Fruit fly (Drosophila melanogaster): Measurements from ENCODE around the gene CG14115.
A peak's percentile ranks its signal among the peaks of the same experiment; 100 is the strongest.

CG14115 gene

DNA sequence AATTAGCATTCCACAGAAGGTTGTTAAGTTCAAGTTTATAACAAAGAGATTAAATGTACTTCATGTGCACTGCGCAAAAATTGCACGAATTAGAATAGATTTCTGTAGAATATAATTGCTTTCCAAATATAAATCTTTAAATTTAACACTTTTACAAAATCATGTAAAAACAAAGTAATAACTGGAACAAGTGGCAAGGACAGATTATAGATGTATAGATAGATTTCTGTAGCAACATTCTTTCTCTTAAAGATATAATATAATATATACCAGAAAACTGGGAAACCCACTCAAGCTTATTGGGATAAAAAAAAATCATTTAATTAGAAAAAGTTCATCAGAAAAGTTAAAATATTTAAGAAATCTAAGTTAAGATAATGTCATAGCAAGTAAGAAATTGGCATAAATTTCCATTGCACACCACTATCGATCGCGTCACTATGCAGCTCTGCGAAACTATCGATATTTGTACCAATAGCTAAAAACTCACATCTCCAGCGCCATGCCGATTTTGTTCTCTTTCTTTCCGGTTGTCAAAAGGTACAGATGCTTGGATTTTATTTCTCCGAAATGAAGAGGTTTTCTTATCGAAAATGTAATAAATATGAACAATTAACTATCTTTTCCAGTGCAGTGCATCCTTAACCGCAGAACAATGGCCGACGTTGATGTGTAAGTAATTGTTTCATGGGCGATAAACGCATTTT lies 38.2 kb downstream of the CG14115 start, which contains the start of gene RpS12 (continued):
- 0 out of 2 replicates have a peak, but pooled peaks have one; percentile 49 for TF ChIP-seq Awh (GFP tag; IDR thresholded peaks at IDR 0.05)
- peak; percentile 50 to 85 for TF ChIP-seq dpn (GFP tag; optimal IDR thresholded peaks at IDR 0.05)
- peak; percentile 51 for TF ChIP-seq D19B (GFP tag; optimal IDR thresholded peaks at IDR 0.05)
- TF ChIP-seq CG3838 (GFP tag; optimal IDR thresholded peaks at IDR 0.05), result peak; percentile 49
- TF ChIP-seq Rfx (GFP tag; IDR thresholded peaks at IDR 0.05), result peak; percentile 92
- peak; percentile 82 for TF ChIP-seq CHES-1-like (GFP tag; optimal IDR thresholded peaks at IDR 0.05)
- peak; percentile 58 for TF ChIP-seq al (GFP tag; IDR thresholded peaks at IDR 0.05)
- TF ChIP-seq ssp (GFP tag; IDR thresholded peaks at IDR 0.05), result peak; percentile 97
- TF ChIP-seq vvl (GFP tag; IDR thresholded peaks at IDR 0.05), result peak; percentile 78
- TF ChIP-seq gsb (GFP tag; IDR thresholded peaks at IDR 0.05), result peak; percentile 50; the same call in 1 of the 2 replicates
- TF ChIP-seq CG4820 (GFP tag; optimal IDR thresholded peaks at IDR 0.05), result peak; percentile 59
- TF ChIP-seq toy (GFP tag; IDR thresholded peaks at IDR 0.05), result peak; percentile 64; the same call in 1 of the 2 replicates
- TF ChIP-seq pan (optimal IDR thresholded peaks at IDR 0.05), result no peak
- TF ChIP-seq pan (GFP tag; optimal IDR thresholded peaks at IDR 0.05 in 1 of 2, IDR thresholded peaks at IDR 0.05 in 1 of 2), result peak in 1 of 2 experiments; percentile 67
- TF ChIP-seq CG18764 (GFP tag; optimal IDR thresholded peaks at IDR 0.05), result peak; percentile 59
- peak; percentile 64 for TF ChIP-seq CG8944 (GFP tag; optimal IDR thresholded peaks at IDR 0.05)
- peak; percentile 81 for TF ChIP-seq ash1 (GFP tag; optimal IDR thresholded peaks at IDR 0.05)
- no peak for TF ChIP-seq sd (tag; optimal IDR thresholded peaks at IDR 0.05)
- no peak; the same call in 2 of the 3 replicates for TF ChIP-seq B-H1 (GFP tag; IDR thresholded peaks at IDR 0.05)
- TF ChIP-seq CG12299 (tag; optimal IDR thresholded peaks at IDR 0.05), result peak; percentile 60
- peak; percentile 18 for TF ChIP-seq gfzf (GFP tag; optimal IDR thresholded peaks at IDR 0.05)
- TF ChIP-seq CG9932 (GFP tag; IDR thresholded peaks at IDR 0.05), result peak; percentile 92
- TF ChIP-seq CG2120 (GFP tag; optimal IDR thresholded peaks at IDR 0.05), result peak; percentile 65
- peak; percentile 60 for TF ChIP-seq CG2678 (tag; optimal IDR thresholded peaks at IDR 0.05)
- TF ChIP-seq CG10959 (GFP tag; IDR thresholded peaks at IDR 0.05), result peak; percentile 55; the same call in 1 of the 2 replicates
- TF ChIP-seq CG2199 (GFP tag; IDR thresholded peaks at IDR 0.05), result peak; percentile 75; the same call in 2 of the 3 replicates
- no peak for TF ChIP-seq Abd-B (GFP tag; optimal IDR thresholded peaks at IDR 0.05)
- peak; percentile 91 for TF ChIP-seq CG16813 (GFP tag; IDR thresholded peaks at IDR 0.05; ENCODE audit: partially characterized antibody)
- TF ChIP-seq zen2 (GFP tag; IDR thresholded peaks at IDR 0.05; ENCODE audit: partially characterized antibody), result peak; percentile 20; the same call in 1 of the 3 replicates
- TF ChIP-seq CG17361 (GFP tag; IDR thresholded peaks at IDR 0.05), result peak; percentile 70
- no peak for TF ChIP-seq hth (optimal IDR thresholded peaks at IDR 0.05)
- TF ChIP-seq Hr51 (GFP tag; optimal IDR thresholded peaks at IDR 0.05), result peak; percentile 56 to 74
- no peak for TF ChIP-seq pita (GFP tag; optimal IDR thresholded peaks at IDR 0.05)
- TF ChIP-seq MTF-1 (GFP tag; optimal IDR thresholded peaks at IDR 0.05; ENCODE audit: borderline replicate concordance), result peak; percentile 94
- TF ChIP-seq CG13775 (GFP tag; optimal IDR thresholded peaks at IDR 0.05), result peak; percentile 82
- peak; percentile 64 for TF ChIP-seq CG12769 (tag; optimal IDR thresholded peaks at IDR 0.05)
- TF ChIP-seq pzg (GFP tag; optimal IDR thresholded peaks at IDR 0.05), result peak; percentile 81
- TF ChIP-seq Mad (GFP tag; optimal IDR thresholded peaks at IDR 0.05), result peak; percentile 55
- TF ChIP-seq nom (GFP tag; optimal IDR thresholded peaks at IDR 0.05), result peak; percentile 78
- peak; percentile 73 for TF ChIP-seq Atf6 (GFP tag; IDR thresholded peaks at IDR 0.05)
- peak; percentile 86 for TF ChIP-seq BEAF-32 (GFP tag; optimal IDR thresholded peaks at IDR 0.05)
- TF ChIP-seq CG10431 (GFP tag; optimal IDR thresholded peaks at IDR 0.05), result peak; percentile 75
- peak; percentile 88 for TF ChIP-seq CG9876 (GFP tag; optimal IDR thresholded peaks at IDR 0.05)
- TF ChIP-seq run (tag; optimal IDR thresholded peaks at IDR 0.05), result peak; percentile 19
- peak; percentile 59 for TF ChIP-seq HmgZ (tag; optimal IDR thresholded peaks at IDR 0.05)
- TF ChIP-seq pfk (GFP tag; optimal IDR thresholded peaks at IDR 0.05), result peak; percentile 66
- peak; percentile 62 for TF ChIP-seq CG1792 (GFP tag; optimal IDR thresholded peaks at IDR 0.05)
- peak; percentile 59 for TF ChIP-seq gsb-n (tag; optimal IDR thresholded peaks at IDR 0.05)
- peak; percentile 68 for TF ChIP-seq CG7372 (GFP tag; IDR thresholded peaks at IDR 0.05)
